Fruit fly (Drosophila melanogaster): Measurements from ENCODE around the gene CG5114.

The CG5114 gene

dm6 chr3L:14982675-14983084, at the start of gene CG5114:
Gene CG5114 (plus strand): TSS chr3L:14982835.
- TF ChIP-seq noc (tag; optimal IDR thresholded peaks at IDR 0.05): no peak

DNA sequence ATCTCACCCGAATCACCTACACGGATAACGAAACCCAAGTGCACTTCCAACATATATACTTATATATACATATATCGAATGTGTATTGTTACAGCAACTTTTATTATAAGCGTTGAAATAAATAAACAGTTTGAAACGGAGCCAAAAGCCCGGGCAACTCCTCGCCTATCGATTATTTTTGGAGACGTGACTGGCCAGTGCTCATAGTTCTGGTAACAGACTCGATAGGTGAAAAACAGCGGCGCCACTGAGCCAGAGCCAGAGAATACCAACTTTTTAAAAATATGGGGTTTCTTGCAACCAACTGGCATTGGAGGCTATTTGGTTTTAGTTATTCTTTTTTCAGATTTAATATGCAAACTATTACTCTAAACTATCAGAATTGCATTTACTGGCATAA, 39.9 kb upstream of the CG5114 start:
- no peak for TF ChIP-seq noc (tag; optimal IDR thresholded peaks at IDR 0.05)

DNA sequence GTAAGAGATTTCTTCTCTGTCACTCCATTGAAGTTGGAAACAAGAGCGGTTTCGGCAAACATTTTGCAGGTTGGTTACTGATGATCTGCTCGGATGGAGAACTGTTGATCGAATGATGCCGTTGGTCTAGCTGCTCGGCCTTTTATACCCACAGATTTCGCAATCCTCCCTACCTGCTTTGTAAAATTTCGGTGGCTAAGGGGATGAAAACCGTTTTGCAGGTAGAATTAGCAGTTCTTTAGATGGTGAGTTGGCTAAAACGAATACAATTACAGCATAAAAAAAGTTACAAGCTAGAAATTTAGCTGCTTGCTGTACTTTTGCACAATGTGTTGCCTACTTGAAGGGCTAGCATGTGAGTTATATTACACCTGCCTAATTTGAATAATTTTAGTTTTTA, 38.4 kb upstream of the CG5114 start, which contains the start of gene CG13465:
Gene CG13465 (minus strand): TSS at position 101 of the 400 bp plus-strand sequence.
- no peak for TF ChIP-seq noc (tag; optimal IDR thresholded peaks at IDR 0.05)

dm6 chr3L:14945961-14946466, 36.6 kb upstream of the CG5114 start, which contains the start of gene BobA:
Gene BobA (minus strand): TSS chr3L:14946125.
- TF ChIP-seq noc (tag; optimal IDR thresholded peaks at IDR 0.05): no peak

DNA sequence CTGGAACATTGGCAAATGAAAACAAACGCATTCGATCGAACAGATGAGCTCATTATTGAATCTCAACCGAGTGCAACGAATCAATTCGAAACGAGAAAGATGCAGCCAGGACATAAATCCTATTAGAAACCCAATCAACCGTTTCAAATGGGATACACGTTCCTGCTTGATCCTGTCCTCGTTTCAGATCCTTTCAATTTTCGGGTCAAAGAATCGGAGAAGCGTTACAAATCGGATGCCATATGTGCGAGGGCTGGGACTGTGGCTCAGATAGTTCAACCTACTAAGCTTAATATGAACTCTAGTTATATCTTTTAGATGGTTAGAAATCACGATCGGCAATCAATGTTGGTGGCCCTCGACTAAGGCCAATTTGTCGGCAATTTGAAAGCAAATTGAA, 32.7 kb upstream of the CG5114 start:
- TF ChIP-seq noc (tag; optimal IDR thresholded peaks at IDR 0.05): no peak

- TF ChIP-seq noc (tag; optimal IDR thresholded peaks at IDR 0.05): no peak
These were observed 29.6 kb upstream of the CG5114 start for dm6 chr3L:14952858-14953669.

dm6 chr3L:14956288-14957032, 26.2 kb upstream of the CG5114 start:
- no peak for TF ChIP-seq noc (tag; optimal IDR thresholded peaks at IDR 0.05)

DNA sequence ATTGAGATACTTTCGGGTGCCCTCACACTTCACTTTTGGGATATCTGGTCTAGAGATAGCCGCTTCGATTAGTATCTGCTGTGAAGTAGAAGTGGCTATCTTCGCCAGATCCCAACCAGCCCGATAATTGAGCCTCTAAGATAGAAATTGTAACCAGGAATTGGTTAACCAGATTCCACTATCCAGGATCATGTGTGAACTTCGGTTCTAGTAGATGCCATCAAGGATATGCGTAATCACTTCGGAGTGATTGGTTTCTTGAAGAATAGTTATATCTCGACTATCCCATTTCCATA, 25.7 kb upstream of the CG5114 start:
- no peak for TF ChIP-seq noc (tag; optimal IDR thresholded peaks at IDR 0.05)

DNA sequence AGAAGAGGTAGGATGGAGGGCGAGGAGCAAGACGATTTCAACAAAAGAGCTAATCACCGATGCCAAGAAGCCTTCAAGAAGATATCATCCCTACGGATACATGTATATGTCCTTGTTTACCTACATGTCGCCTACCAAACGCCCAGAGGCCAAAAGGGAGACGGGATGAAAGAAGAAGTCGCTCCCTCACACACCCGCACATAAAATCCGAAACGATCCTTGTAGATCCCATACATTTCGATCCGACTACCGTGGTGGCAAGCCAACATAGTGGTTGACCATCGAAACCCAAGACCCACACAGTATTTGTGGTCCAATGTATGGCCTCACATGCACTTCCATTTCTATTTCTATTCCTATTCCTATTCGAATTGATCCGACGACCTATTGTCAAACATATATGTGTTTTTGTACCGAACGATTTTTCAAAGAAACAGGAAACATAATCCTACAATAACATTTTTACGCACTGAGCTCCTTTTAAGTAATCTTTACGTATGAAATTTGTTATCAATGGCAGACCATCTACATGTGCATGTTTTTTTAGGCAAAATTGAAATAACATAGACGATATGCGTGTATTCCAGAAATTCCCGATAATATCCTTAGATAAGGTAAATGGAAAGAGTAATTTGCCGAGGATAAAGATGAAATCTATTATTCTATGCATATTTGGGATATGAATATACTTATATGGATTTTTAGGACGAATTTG, 23.9 kb upstream of the CG5114 start:
- TF ChIP-seq noc (tag; optimal IDR thresholded peaks at IDR 0.05): no peak

dm6 chr3L:14960549-14960948, 22.1 kb upstream of the CG5114 start:
- no peak for TF ChIP-seq noc (tag; optimal IDR thresholded peaks at IDR 0.05)

- no peak for TF ChIP-seq noc (tag; optimal IDR thresholded peaks at IDR 0.05)
These were observed 21.6 kb upstream of the CG5114 start for dm6 chr3L:14961027-14961426.

- TF ChIP-seq noc (tag; optimal IDR thresholded peaks at IDR 0.05): no peak
These were observed 19.9 kb upstream of the CG5114 start for dm6 chr3L:14962729-14963128.

DNA sequence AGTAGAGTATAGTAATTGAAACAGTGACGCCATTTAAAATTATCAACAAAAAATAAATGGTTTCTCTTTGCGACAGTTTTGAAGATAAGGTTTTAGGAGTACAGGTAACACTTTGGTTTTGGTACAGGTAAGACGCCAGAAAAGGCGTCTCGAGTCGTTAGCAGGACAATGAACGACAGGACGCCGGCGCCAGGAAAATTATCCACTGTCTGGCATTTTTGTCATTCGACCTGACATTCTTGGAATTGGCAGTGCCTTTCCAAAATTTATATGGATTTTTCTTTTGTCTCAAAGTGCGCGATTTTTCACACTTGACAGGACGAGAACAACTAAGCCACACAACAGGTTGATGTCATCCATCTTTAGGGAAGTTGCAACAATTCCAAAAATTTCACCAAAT, 17.8 kb upstream of the CG5114 start:
- TF ChIP-seq noc (tag; optimal IDR thresholded peaks at IDR 0.05): no peak

DNA sequence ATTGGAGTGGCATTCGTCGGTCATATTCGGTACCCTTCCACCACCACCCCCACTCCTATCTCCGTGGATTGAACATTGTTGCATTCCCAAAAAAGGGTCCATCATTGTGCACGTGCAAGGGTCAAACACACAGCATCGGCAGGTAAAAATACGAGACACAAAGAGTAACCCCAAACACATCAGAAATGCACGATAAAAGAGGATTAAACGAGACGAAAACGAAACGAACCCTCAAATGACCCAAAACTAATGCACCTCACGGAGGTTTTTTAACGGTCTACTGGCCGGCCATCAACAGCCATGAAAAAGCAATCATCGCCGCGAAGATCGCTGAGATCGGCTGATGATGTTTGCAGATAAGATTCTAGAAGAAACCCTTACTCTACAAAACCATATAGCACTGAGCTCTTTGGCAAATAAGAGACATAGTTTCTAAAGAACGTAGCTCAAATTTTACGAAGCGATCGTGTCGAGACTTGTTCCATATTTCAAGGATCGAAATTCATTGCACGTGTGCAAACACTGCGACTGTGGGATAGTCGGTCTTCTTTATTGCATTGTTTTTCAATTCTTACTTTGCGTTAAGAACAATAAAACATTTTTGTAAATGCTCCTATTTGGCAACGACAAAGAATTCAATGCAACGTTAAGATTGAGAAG, 16.3 kb upstream of the CG5114 start:
- no peak for TF ChIP-seq noc (tag; optimal IDR thresholded peaks at IDR 0.05)

- no peak for TF ChIP-seq noc (tag; optimal IDR thresholded peaks at IDR 0.05)
These were observed 14.7 kb upstream of the CG5114 start for dm6 chr3L:14967691-14968538.

All from whole organism, larva.